Worm (Caenorhabditis elegans): ENCODE measurements around the gene rbm-22.

rbm-22 gene

DNA sequence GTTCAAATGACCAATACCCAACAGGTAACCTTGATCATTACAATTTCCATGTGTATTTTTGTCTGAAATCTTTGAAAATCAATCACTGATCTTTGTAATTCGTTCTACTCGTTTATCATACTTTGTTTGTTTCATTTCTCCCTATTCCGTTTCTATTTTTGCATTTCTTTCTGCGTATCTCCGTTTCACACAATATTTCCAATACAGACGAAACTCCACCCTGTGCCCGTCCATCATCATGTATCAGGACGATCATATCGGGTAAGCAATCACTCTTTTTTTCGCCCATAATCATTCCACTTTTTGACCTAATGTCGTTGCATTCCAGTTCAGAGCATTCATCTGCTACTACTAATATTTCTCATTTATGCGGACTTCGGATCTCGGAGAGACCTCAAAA is 48.5 kb downstream of the rbm-22 start, which contains the start of gene pyk-2:
pyk-2 (plus strand) TSS at position 206 of the 400 bp plus-strand sequence.
- TF ChIP-seq nfya-1 (tag; optimal IDR thresholded peaks at IDR 0.05; ENCODE audit: borderline replicate concordance, insufficient read depth) (no peak), B0019.2 (GFP tag; conservative IDR thresholded peaks at IDR 0.05) (no peak), B0261.1 (tag; optimal IDR thresholded peaks at IDR 0.05) (no peak), unc-130 (GFP tag; optimal IDR thresholded peaks at IDR 0.05) (no peak), nhr-80 (tag; optimal IDR thresholded peaks at IDR 0.05) (peak; percentile 91), B0336.3 (GFP tag; IDR thresholded peaks at IDR 0.05) (no peak), snpc-4 (GFP tag; optimal IDR thresholded peaks at IDR 0.05) (no peak), snpc-4 (tag; optimal IDR thresholded peaks at IDR 0.05) (no peak), repo-1 (tag; optimal IDR thresholded peaks at IDR 0.05) (no peak), F52B5.7 (tag; optimal IDR thresholded peaks at IDR 0.05) (no peak), hmg-1.2 (GFP tag; IDR thresholded peaks at IDR 0.05) (peak; percentile 62)

DNA sequence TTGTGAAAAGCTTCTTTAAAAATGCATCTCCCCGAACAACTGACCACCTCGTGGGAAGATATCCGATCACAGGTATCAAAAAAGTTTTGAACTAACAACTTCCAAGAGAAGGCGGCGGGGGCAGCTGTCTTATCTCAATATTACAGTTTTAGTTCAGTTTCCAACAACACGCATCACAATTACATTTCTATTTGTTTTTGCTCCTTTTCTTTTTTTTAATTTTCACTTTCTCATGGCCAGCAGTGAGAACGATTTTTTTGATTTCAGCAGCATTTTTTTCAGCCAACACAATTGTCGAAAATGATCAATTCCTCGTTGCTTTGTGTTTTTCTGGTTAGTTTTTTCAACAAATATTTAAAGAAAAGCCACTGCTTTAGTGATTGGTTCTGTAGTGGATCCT is 51.9 kb downstream of the rbm-22 start, which contains the start of gene ZK593.2:
ZK593.2 (plus strand) TSS at position 301 of the 400 bp plus-strand sequence.
- TF ChIP-seq repo-1 (tag; optimal IDR thresholded peaks at IDR 0.05) (peak; percentile 59), sdz-38 (tag; optimal IDR thresholded peaks at IDR 0.05) (no peak), madf-3 (GFP tag; IDR thresholded peaks at IDR 0.05) (no peak), T26A5.8 (tag; optimal IDR thresholded peaks at IDR 0.05) (no peak), rec-8 (tag; optimal IDR thresholded peaks at IDR 0.05) (no peak), F37B4.10 (GFP tag; IDR thresholded peaks at IDR 0.05) (no peak), zim-3 (tag; optimal IDR thresholded peaks at IDR 0.05) (no peak), snpc-3.4 (tag; optimal IDR thresholded peaks at IDR 0.05) (no peak)

All from whole organism, young adult.